Fruit fly (Drosophila melanogaster): ENCODE results near the gene CG14062.
A peak's percentile ranks its signal among the peaks of the same experiment; 100 is the strongest.

Gene CG14062

dm6 chr3R:28633746-28634145 lies 8.9 kb downstream of the CG14062 start (continued):
- TF ChIP-seq Dfd (GFP tag; optimal IDR thresholded peaks at IDR 0.05) (no peak), sv (GFP tag; optimal IDR thresholded peaks at IDR 0.05) (no peak), woc (GFP tag; optimal IDR thresholded peaks at IDR 0.05) (peak; percentile 36), h (GFP tag; optimal IDR thresholded peaks at IDR 0.05) (peak; percentile 59), br (GFP tag; optimal IDR thresholded peaks at IDR 0.05) (peak; percentile 66), pan (optimal IDR thresholded peaks at IDR 0.05) (no peak), OdsH (GFP tag; optimal IDR thresholded peaks at IDR 0.05) (peak; percentile 53)

dm6 chr3R:28631753-28632152 lies 10.9 kb downstream of the CG14062 start:
- no peak for TF ChIP-seq usp (GFP tag; optimal IDR thresholded peaks at IDR 0.05)
- TF ChIP-seq ey (GFP tag; optimal IDR thresholded peaks at IDR 0.05), result peak; percentile 1
- no peak for TF ChIP-seq tai (GFP tag; optimal IDR thresholded peaks at IDR 0.05)
- TF ChIP-seq h (GFP tag; optimal IDR thresholded peaks at IDR 0.05), result peak; percentile 31
- no peak for TF ChIP-seq brk (GFP tag; optimal IDR thresholded peaks at IDR 0.05)
- peak in 1 of 2 experiments; percentile 52 for TF ChIP-seq foxo (GFP tag; optimal IDR thresholded peaks at IDR 0.05)
- TF ChIP-seq CG9705 (GFP tag; optimal IDR thresholded peaks at IDR 0.05), result no peak
- TF ChIP-seq N (GFP tag; optimal IDR thresholded peaks at IDR 0.05), result no peak
- no peak for TF ChIP-seq CG32264 (GFP tag; optimal IDR thresholded peaks at IDR 0.05)
- peak; percentile 37 for TF ChIP-seq br (GFP tag; optimal IDR thresholded peaks at IDR 0.05)
- TF ChIP-seq OdsH (GFP tag; optimal IDR thresholded peaks at IDR 0.05), result peak; percentile 16
- peak; percentile 13 for TF ChIP-seq psq (GFP tag; optimal IDR thresholded peaks at IDR 0.05)
- TF ChIP-seq Hnf4 (GFP tag; optimal IDR thresholded peaks at IDR 0.05), result peak; percentile 26
- TF ChIP-seq fru (GFP tag; optimal IDR thresholded peaks at IDR 0.05), result peak; percentile 52
- no peak for TF ChIP-seq Hr78 (GFP tag; optimal IDR thresholded peaks at IDR 0.05)

dm6 chr3R:28630861-28631260 lies 11.8 kb downstream of the CG14062 start:
- TF ChIP-seq woc (GFP tag; optimal IDR thresholded peaks at IDR 0.05), result no peak
- TF ChIP-seq Hr78 (GFP tag; optimal IDR thresholded peaks at IDR 0.05), result no peak
- no peak for TF ChIP-seq pan (optimal IDR thresholded peaks at IDR 0.05)
- no peak for TF ChIP-seq sage (GFP tag; optimal IDR thresholded peaks at IDR 0.05)
- TF ChIP-seq dsf (GFP tag; optimal IDR thresholded peaks at IDR 0.05; ENCODE audit: borderline replicate concordance), result no peak
- TF ChIP-seq lola (GFP tag; optimal IDR thresholded peaks at IDR 0.05), result no peak
- no peak for TF ChIP-seq Vsx2 (GFP tag; optimal IDR thresholded peaks at IDR 0.05; ENCODE audit: partially characterized antibody)

- TF ChIP-seq ey (GFP tag; optimal IDR thresholded peaks at IDR 0.05) (no peak), usp (GFP tag; optimal IDR thresholded peaks at IDR 0.05) (no peak), tai (GFP tag; optimal IDR thresholded peaks at IDR 0.05) (no peak), jim (GFP tag; optimal IDR thresholded peaks at IDR 0.05) (no peak), GATAd (GFP tag; optimal IDR thresholded peaks at IDR 0.05) (no peak), dmrt93B (GFP tag; optimal IDR thresholded peaks at IDR 0.05) (no peak), Dif (GFP tag; optimal IDR thresholded peaks at IDR 0.05; ENCODE audit: partially characterized antibody) (no peak), pan (optimal IDR thresholded peaks at IDR 0.05) (no peak), dl (GFP tag; optimal IDR thresholded peaks at IDR 0.05; ENCODE audit: insufficient read depth in 1 of 2, partially characterized antibody in 2 of 2) (no peak), CG32264 (GFP tag; optimal IDR thresholded peaks at IDR 0.05) (no peak), rgr (GFP tag; optimal IDR thresholded peaks at IDR 0.05) (no peak), lola (GFP tag; optimal IDR thresholded peaks at IDR 0.05) (no peak)
Measured at dm6 chr3R:28630092-28630491, 12.6 kb downstream of the CG14062 start.

DNA sequence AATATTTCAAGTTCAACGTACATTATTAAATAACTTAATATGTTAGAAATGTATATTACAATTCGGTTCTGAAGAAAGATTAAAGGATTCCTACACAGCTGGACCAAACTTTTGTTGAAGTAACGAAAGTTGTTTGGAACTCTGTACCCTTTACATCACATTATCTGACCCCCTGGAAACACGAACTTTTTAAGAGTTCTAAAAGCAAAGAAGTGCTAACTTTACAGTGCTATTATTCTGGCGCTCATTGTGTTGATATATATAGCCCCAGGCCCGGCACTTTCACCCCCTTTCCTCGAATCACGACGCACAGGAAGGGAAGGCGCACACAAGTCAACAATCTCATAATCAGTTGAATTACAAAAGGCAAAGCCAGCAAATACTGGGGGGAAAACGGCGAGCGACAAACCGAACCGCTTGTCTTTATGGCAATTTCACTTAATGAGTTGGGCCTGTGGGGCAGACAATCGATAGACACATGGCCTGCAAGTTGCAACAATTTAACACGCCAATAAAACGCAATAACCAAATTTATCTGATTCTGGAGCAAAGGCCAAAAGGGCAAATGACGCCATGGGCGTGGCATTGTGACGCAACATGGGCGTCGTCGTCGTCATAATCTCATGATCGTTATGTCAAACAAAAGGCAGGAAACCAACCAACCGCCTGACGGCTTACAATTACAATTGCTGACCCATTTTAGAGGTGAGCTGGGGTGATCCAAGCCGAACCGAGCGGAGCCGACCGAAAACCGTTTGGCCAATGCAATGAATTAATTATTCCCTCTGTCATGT lies 13.3 kb downstream of the CG14062 start:
- TF ChIP-seq psq (GFP tag; optimal IDR thresholded peaks at IDR 0.05) (peak; percentile 59), Rel (GFP tag; optimal IDR thresholded peaks at IDR 0.05) (no peak), Rel (tag; optimal IDR thresholded peaks at IDR 0.05) (peak; percentile 60), ey (GFP tag; optimal IDR thresholded peaks at IDR 0.05) (no peak), HLH106 (tag; optimal IDR thresholded peaks at IDR 0.05) (peak; percentile 12), Sp1 (GFP tag; optimal IDR thresholded peaks at IDR 0.05) (peak; percentile 19)

Data from whole organism, wandering third instar larva.